Fruit fly (Drosophila melanogaster) whole organism, prepupa: ENCODE measurements around the gene Sc2.

ENCODE experiments used
- CG11294 ChIP-seq: fragments of 200-800 bp; sonication (Bioruptor generic); IDR thresholded peaks from 2 replicates; pipeline ENCODE4 v1.3.6; 2022; ENCODE audit warnings: missing biosample characterization, missing genetic modification characterization
- CG8632 ChIP-seq: fragments of 200-800 bp; sonication (Bioruptor generic); optimal IDR thresholded peaks from 3 replicates; lab custom pipeline; 2016; ENCODE audit warnings: missing biosample characterization, missing genetic modification characterization
- Sox102F ChIP-seq: fragments of 200-800 bp; sonication (Bioruptor generic); optimal IDR thresholded peaks from 2 replicates; lab custom pipeline; 2016; ENCODE audit warnings: missing biosample characterization, mild to moderate bottlenecking, missing genetic modification characterization

dm6 chr3L:3878734-3879310, 24.5 kb upstream of the Sc2 start:
- TF ChIP-seq CG8632 (GFP tag; lab: Kevin White, UChicago) = peak; percentile 46
- peak; percentile 24 for TF ChIP-seq Sox102F (GFP tag; lab: Kevin White, UChicago)
- TF ChIP-seq CG11294 (GFP tag; lab: Robert Waterston, UW) = peak; percentile 21; the same call in 1 of the 2 replicates
